Worm (Caenorhabditis elegans) whole organism, young adult: ENCODE measurements around the gene frpr-9.

Experiments
- C17E4.6 ChIP-seq: fragments of 200-800 bp; sonication (Bioruptor generic); IDR thresholded peaks from 2 replicates; pipeline ENCODE4 v1.3.6; 2022; ENCODE audit warnings: missing genetic modification reagents, missing genetic modification characterization, missing compliant biosample characterization
- D2030.7 ChIP-seq: fragments of 200-800 bp; sonication (Bioruptor generic); IDR thresholded peaks from 2 replicates; pipeline ENCODE4 v1.3.6; 2022; ENCODE audit warnings: missing genetic modification reagents, missing genetic modification characterization, missing compliant biosample characterization
- F33H1.4 ChIP-seq: fragments of 200-800 bp; sonication (Bioruptor generic); IDR thresholded peaks from 2 replicates; pipeline ENCODE4 v1.3.6; 2022; ENCODE audit warnings: missing genetic modification reagents, missing genetic modification characterization, missing compliant biosample characterization
- F49E8.2 ChIP-seq: sonication (generic microtip); optimal IDR thresholded peaks from 3 replicates; lab custom pipeline; 2017; ENCODE audit warnings: missing genetic modification characterization, mild to moderate bottlenecking, missing compliant biosample characterization, antibody characterized with exemption, moderate library complexity; ENCODE audit not compliant: insufficient read depth
- F52B5.7 ChIP-seq: sonication (generic microtip); optimal IDR thresholded peaks from 2 replicates; lab custom pipeline; 2016; ENCODE audit warnings: mild to moderate bottlenecking, missing genetic modification characterization, missing compliant biosample characterization
- Y53G8AR.9 ChIP-seq: fragments of 200-800 bp; sonication (Bioruptor generic); conservative IDR thresholded peaks from 2 replicates; pipeline ENCODE4 v1.3.6; 2022; ENCODE audit warnings: missing genetic modification reagents, missing genetic modification characterization, missing compliant biosample characterization
- Y67H2A.10 ChIP-seq: fragments of 200-800 bp; sonication (Bioruptor generic); conservative IDR thresholded peaks from 2 replicates; pipeline ENCODE4 v1.3.6; 2022; ENCODE audit warnings: missing genetic modification reagents, missing genetic modification characterization, missing compliant biosample characterization
- Y79H2A.3 ChIP-seq: fragments of 200-800 bp; sonication (Bioruptor generic); conservative IDR thresholded peaks from 2 replicates; pipeline ENCODE4 v1.3.6; 2022; ENCODE audit warnings: missing genetic modification reagents, missing genetic modification characterization, missing compliant biosample characterization
- cebp-1 ChIP-seq, 2 experiments: fragments of 200-800 bp in 1 of 2; sonication (Bioruptor generic) in 1 of 2; sonication (generic microtip) in 1 of 2; IDR thresholded peaks in 1 of 2; optimal IDR thresholded peaks in 1 of 2; 2 replicates each; pipeline versions ENCODE4 v1.3.6 to Lab custom; 2017 to 2022; ENCODE audit warnings: missing compliant biosample characterization in 2 of 2, missing genetic modification characterization in 2 of 2, mild to moderate bottlenecking in 1 of 2, missing genetic modification reagents in 1 of 2, moderate library complexity in 1 of 2
- ceh-40 ChIP-seq: fragments of 200-800 bp; sonication (Bioruptor generic); IDR thresholded peaks from 2 replicates; pipeline ENCODE4 v1.3.6; 2022; ENCODE audit warnings: missing genetic modification characterization, missing compliant biosample characterization
- ceh-58 ChIP-seq: fragments of 200-800 bp; sonication (Bioruptor generic); IDR thresholded peaks from 2 replicates; pipeline ENCODE4 v1.3.6; 2022; ENCODE audit warnings: missing genetic modification characterization, missing compliant biosample characterization
- ceh-79 ChIP-seq: sonication (generic microtip); optimal IDR thresholded peaks from 2 replicates; lab custom pipeline; 2017; ENCODE audit warnings: mild to moderate bottlenecking, missing genetic modification characterization, missing compliant biosample characterization
- chd-7 ChIP-seq: sonication (generic microtip); optimal IDR thresholded peaks from 2 replicates; lab custom pipeline; 2016; ENCODE audit warnings: mild to moderate bottlenecking, missing genetic modification characterization, moderate library complexity, missing compliant biosample characterization
- egl-44 ChIP-seq: fragments of 200-800 bp; sonication (Bioruptor generic); IDR thresholded peaks from 2 replicates; pipeline ENCODE4 v1.3.6; 2022; ENCODE audit warnings: missing genetic modification reagents, missing genetic modification characterization, missing compliant biosample characterization
- hmg-20 ChIP-seq: fragments of 200-800 bp; sonication (Bioruptor generic); IDR thresholded peaks from 2 replicates; pipeline ENCODE4 v1.3.6; 2022; ENCODE audit warnings: missing genetic modification reagents, missing genetic modification characterization, missing compliant biosample characterization
- lin-26 ChIP-seq: fragments of 200-800 bp; sonication (Bioruptor generic); IDR thresholded peaks from 2 replicates; pipeline ENCODE4 v1.3.6; 2022; ENCODE audit warnings: missing genetic modification reagents, missing genetic modification characterization, missing compliant biosample characterization
- lin-40 ChIP-seq: sonication (generic microtip); optimal IDR thresholded peaks from 2 replicates; lab custom pipeline; 2016; ENCODE audit warnings: missing genetic modification characterization, mild to moderate bottlenecking, missing compliant biosample characterization, missing genotype, missing genetic modification reagents
- lin-54 ChIP-seq: fragments of 200-800 bp; sonication (Bioruptor generic); optimal IDR thresholded peaks from 2 replicates; lab custom pipeline; 2018; ENCODE audit warnings: mild to moderate bottlenecking, missing genetic modification characterization, missing compliant biosample characterization
- lsl-1 ChIP-seq: fragments of 200-800 bp; sonication (Bioruptor generic); optimal IDR thresholded peaks from 2 replicates; lab custom pipeline; 2018; ENCODE audit warnings: mild to moderate bottlenecking, missing genetic modification characterization, moderate library complexity, missing compliant biosample characterization
- madf-8 ChIP-seq: fragments of 200-800 bp; sonication (Bioruptor generic); conservative IDR thresholded peaks from 2 replicates; pipeline ENCODE4 v1.3.6; 2022; ENCODE audit warnings: missing genetic modification reagents, missing genetic modification characterization, missing compliant biosample characterization
- mes-4 ChIP-seq: sonication (generic microtip); optimal IDR thresholded peaks from 2 replicates; lab custom pipeline; 2016; ENCODE audit warnings: missing genotype, missing genetic modification characterization, missing compliant biosample characterization
- nfya-2 ChIP-seq: fragments of 200-800 bp; sonication (Bioruptor generic); IDR thresholded peaks from 2 replicates; pipeline ENCODE4 v1.3.6; 2022; ENCODE audit warnings: missing genetic modification reagents, missing genetic modification characterization, missing compliant biosample characterization
- nhr-120 ChIP-seq: fragments of 200-800 bp; sonication (Bioruptor generic); IDR thresholded peaks from 2 replicates; pipeline ENCODE4 v1.3.6; 2022; ENCODE audit warnings: missing genetic modification characterization, missing compliant biosample characterization
- nhr-80 ChIP-seq: sonication (generic microtip); optimal IDR thresholded peaks from 2 replicates; lab custom pipeline; 2016; ENCODE audit warnings: missing genetic modification characterization, missing compliant biosample characterization
- nhr-90 ChIP-seq: sonication (generic microtip); optimal IDR thresholded peaks from 2 replicates; lab custom pipeline; 2016; ENCODE audit warnings: missing genotype, mild to moderate bottlenecking, missing genetic modification characterization, missing compliant biosample characterization
- pbrm-1 ChIP-seq: fragments of 200-800 bp; sonication (Bioruptor generic); IDR thresholded peaks from 2 replicates; pipeline ENCODE4 v1.3.6; 2022; ENCODE audit warnings: missing genetic modification reagents, missing genetic modification characterization, missing compliant biosample characterization
- pha-4 ChIP-seq: fragments of 150-350 bp; sonication (generic microtip); optimal IDR thresholded peaks from 2 replicates; lab custom pipeline; 2014; ENCODE audit warnings: missing biosample characterization, missing genetic modification reagents, missing genetic modification characterization
- repo-1 ChIP-seq: sonication (generic microtip); optimal IDR thresholded peaks from 2 replicates; lab custom pipeline; 2017; ENCODE audit warnings: mild to moderate bottlenecking, missing genetic modification characterization, missing compliant biosample characterization
- snpc-3.4 ChIP-seq: sonication (generic microtip); optimal IDR thresholded peaks from 2 replicates; lab custom pipeline; 2017; ENCODE audit warnings: missing genetic modification characterization, mild to moderate bottlenecking, missing compliant biosample characterization, antibody characterized with exemption, moderate library complexity, missing genotype, missing genetic modification reagents
- snpc-4 ChIP-seq, 5 experiments: fragments of 150-350 bp in 1 of 5; sonication (generic microtip) in 4 of 5; optimal IDR thresholded peaks; 2 replicates each; lab custom pipeline; 2014 to 2018; ENCODE audit warnings: missing genetic modification characterization in 5 of 5, missing biosample characterization in 3 of 5, antibody characterized with exemption in 2 of 5, mild to moderate bottlenecking in 2 of 5, missing compliant biosample characterization in 2 of 5, missing genotype in 2 of 5, moderate library complexity in 2 of 5, missing genetic modification reagents in 1 of 5
- unc-62 ChIP-seq: fragments of 150-350 bp; optimal IDR thresholded peaks from 2 replicates; lab custom pipeline; 2014; ENCODE audit warnings: missing biosample characterization, missing genetic modification reagents, missing genetic modification characterization
- zfh-2 ChIP-seq: fragments of 200-800 bp; sonication (Bioruptor generic); conservative IDR thresholded peaks from 2 replicates; pipeline ENCODE4 v1.3.6; 2022; ENCODE audit warnings: missing genetic modification reagents, missing genetic modification characterization, missing compliant biosample characterization
- ztf-22 ChIP-seq: fragments of 200-800 bp; sonication (Bioruptor generic); optimal IDR thresholded peaks from 2 replicates; lab custom pipeline; 2018; ENCODE audit warnings: mild to moderate bottlenecking, missing genetic modification characterization, moderate library complexity, missing compliant biosample characterization

The frpr-9 gene

ce11 chrV:11014758-11015157 is 22.9 kb downstream of the frpr-9 start:
- no peak for TF ChIP-seq pbrm-1
- TF ChIP-seq chd-7 = no peak
- no peak for TF ChIP-seq F33H1.4
- no peak for TF ChIP-seq lsl-1 (GFP tag; lab: Kevin White, UChicago)
- TF ChIP-seq nfya-2 (GFP tag; lab: Robert Waterston, UW) = no peak
- TF ChIP-seq egl-44 (GFP tag; lab: Robert Waterston, UW) = no peak
- TF ChIP-seq zfh-2 (GFP tag; lab: Robert Waterston, UW) = no peak
- no peak for TF ChIP-seq nhr-80 (tag; lab: Kevin White, UChicago)
- TF ChIP-seq F49E8.2 = no peak
- no peak for TF ChIP-seq repo-1 (tag; lab: Kevin White, UChicago)
- TF ChIP-seq nhr-120 = no peak
- TF ChIP-seq D2030.7 (GFP tag; lab: Robert Waterston, UW) = no peak
- TF ChIP-seq madf-8 (GFP tag; lab: Robert Waterston, UW) = no peak
- TF ChIP-seq ceh-58 (GFP tag; lab: Robert Waterston, UW) = no peak

ce11 chrV:11016846-11017553 is 25.1 kb downstream of the frpr-9 start:
- TF ChIP-seq snpc-4 (GFP tag; optimal IDR thresholded peaks at IDR 0.05; lab: Kevin White, UChicago) (no peak), snpc-4 (tag; optimal IDR thresholded peaks at IDR 0.05; lab: Kevin White, UChicago) (no peak), nfya-2 (GFP tag; lab: Robert Waterston, UW) (no peak), C17E4.6 (GFP tag; lab: Robert Waterston, UW) (no peak), unc-62 (GFP tag; lab: Kevin White, UChicago) (no peak), D2030.7 (GFP tag; lab: Robert Waterston, UW) (no peak), F33H1.4 (no peak), ceh-79 (tag; lab: Kevin White, UChicago) (no peak), lin-54 (GFP tag; lab: Kevin White, UChicago) (no peak), Y67H2A.10 (GFP tag; lab: Robert Waterston, UW) (no peak), nhr-90 (tag; lab: Kevin White, UChicago) (no peak), ztf-22 (no peak), lin-40 (tag; lab: Kevin White, UChicago) (no peak), ceh-40 (GFP tag; lab: Robert Waterston, UW) (no peak), snpc-3.4 (tag; lab: Kevin White, UChicago) (no peak), F52B5.7 (tag; lab: Kevin White, UChicago) (no peak), hmg-20 (no peak), Y79H2A.3 (GFP tag; lab: Robert Waterston, UW) (no peak), cebp-1 (GFP tag; IDR thresholded peaks at IDR 0.05; lab: Robert Waterston, UW) (no peak), cebp-1 (tag; optimal IDR thresholded peaks at IDR 0.05; lab: Kevin White, UChicago) (no peak), pha-4 (tag; lab: Kevin White, UChicago) (no peak)
- TF ChIP-seq, all 124 proteins: peak for 0

- no peak for TF ChIP-seq lin-40 (tag; lab: Kevin White, UChicago)
- no peak for TF ChIP-seq pha-4 (tag; lab: Kevin White, UChicago)
- no peak for TF ChIP-seq Y53G8AR.9 (GFP tag; lab: Robert Waterston, UW)
- TF ChIP-seq lin-26 (GFP tag; lab: Robert Waterston, UW) = no peak
- TF ChIP-seq chd-7 = no peak
- TF ChIP-seq snpc-4 (GFP tag; optimal IDR thresholded peaks at IDR 0.05; lab: Kevin White, UChicago) = no peak
- TF ChIP-seq snpc-4 (tag; optimal IDR thresholded peaks at IDR 0.05; lab: Kevin White, UChicago) = no peak
- TF ChIP-seq mes-4 (tag; lab: Kevin White, UChicago) = no peak
Observed at ce11 chrV:11022817-11023216, 30.9 kb downstream of the frpr-9 start, which contains the start of the genes C13G3.12 and hot-6. C13G3.12 (minus strand) TSS chrV:11022917. hot-6 (minus strand) TSS chrV:11022937.
